Fruit fly (Drosophila melanogaster): Measurements from ENCODE around the gene CG13293.

Gene CG13293

dm6 chr3L:6085988-6086387, 3.3 kb downstream of the CG13293 start (continued):
- TF ChIP-seq ATbp (GFP tag; optimal IDR thresholded peaks at IDR 0.05) (peak; percentile 27), nom (GFP tag; optimal IDR thresholded peaks at IDR 0.05) (no peak), CG4707 (GFP tag; optimal IDR thresholded peaks at IDR 0.05) (no peak), Sry-δ (GFP tag; optimal IDR thresholded peaks at IDR 0.05) (no peak), CG11504 (tag; optimal IDR thresholded peaks at IDR 0.05) (peak; percentile 13), jing (GFP tag; optimal IDR thresholded peaks at IDR 0.05) (no peak), Ssrp (tag; optimal IDR thresholded peaks at IDR 0.05) (peak; percentile 14), CG31224 (GFP tag; IDR thresholded peaks at IDR 0.05) (no peak), Side (GFP tag; optimal IDR thresholded peaks at IDR 0.05) (no peak), ken (GFP tag; IDR thresholded peaks at IDR 0.05) (peak; percentile 21; the same call in 1 of the 3 replicates), CG30403 (GFP tag; optimal IDR thresholded peaks at IDR 0.05) (peak; percentile 47), croc (GFP tag; conservative IDR thresholded peaks at IDR 0.05) (peak; percentile 44; the same call in 1 of the 3 replicates), Hr3 (GFP tag; optimal IDR thresholded peaks at IDR 0.05) (peak; percentile 14), CG17385 (GFP tag; optimal IDR thresholded peaks at IDR 0.05) (peak; percentile 10), Bdp1 (GFP tag; optimal IDR thresholded peaks at IDR 0.05) (no peak), Myb (GFP tag; optimal IDR thresholded peaks at IDR 0.05) (peak; percentile 11), CG9876 (GFP tag; optimal IDR thresholded peaks at IDR 0.05) (no peak), Ets65A (GFP tag) (peak; percentile 70), org-1 (GFP tag; optimal IDR thresholded peaks at IDR 0.05) (peak; percentile 10), CG2889 (GFP tag; IDR thresholded peaks at IDR 0.05) (0 out of 3 replicates have a peak, but pooled peaks have one; percentile 33), cg (GFP tag; optimal IDR thresholded peaks at IDR 0.05) (no peak), Sox102F (GFP tag; optimal IDR thresholded peaks at IDR 0.05) (peak; percentile 49), CG14050 (GFP tag; IDR thresholded peaks at IDR 0.05) (peak; percentile 11; the same call in 1 of the 3 replicates), CG8089 (GFP tag; optimal IDR thresholded peaks at IDR 0.05) (no peak), CG10209 (GFP tag; optimal IDR thresholded peaks at IDR 0.05) (peak; percentile 6), CG13296 (GFP tag; optimal IDR thresholded peaks at IDR 0.05) (no peak), Dip3 (GFP tag; optimal IDR thresholded peaks at IDR 0.05) (peak; percentile 3), pum (GFP tag; optimal IDR thresholded peaks at IDR 0.05) (peak; percentile 22), prd (optimal IDR thresholded peaks at IDR 0.05) (no peak), prd (GFP tag; IDR thresholded peaks at IDR 0.05) (peak; percentile 45; the same call in 1 of the 3 replicates), CG12391 (tag; optimal IDR thresholded peaks at IDR 0.05) (peak; percentile 27), CG2120 (GFP tag; optimal IDR thresholded peaks at IDR 0.05) (peak; percentile 62), pb (GFP tag; optimal IDR thresholded peaks at IDR 0.05) (no peak), Oli (tag; optimal IDR thresholded peaks at IDR 0.05) (peak; percentile 17), dpn (GFP tag; optimal IDR thresholded peaks at IDR 0.05) (peak; percentile 27 to 48), grn (GFP tag; optimal IDR thresholded peaks at IDR 0.05) (no peak), CG15269 (tag; optimal IDR thresholded peaks at IDR 0.05) (peak; percentile 41), CG33213 (GFP tag; optimal IDR thresholded peaks at IDR 0.05) (no peak), CG14710 (tag; optimal IDR thresholded peaks at IDR 0.05) (no peak), amos (GFP tag; IDR thresholded peaks at IDR 0.05; ENCODE audit: partially characterized antibody) (no peak), CG7839 (tag; optimal IDR thresholded peaks at IDR 0.05) (peak; percentile 40), NFAT (GFP tag; IDR thresholded peaks at IDR 0.05) (no peak), MTF-1 (GFP tag; optimal IDR thresholded peaks at IDR 0.05; ENCODE audit: borderline replicate concordance) (no peak), gem (tag; optimal IDR thresholded peaks at IDR 0.05) (peak; percentile 70), ssp (GFP tag; IDR thresholded peaks at IDR 0.05) (no peak), CG1024 (GFP tag; IDR thresholded peaks at IDR 0.05) (no peak), CG7786 (GFP tag; optimal IDR thresholded peaks at IDR 0.05) (peak; percentile 14), Camta (GFP tag; optimal IDR thresholded peaks at IDR 0.05) (peak; percentile 51), CG4424 (GFP tag; optimal IDR thresholded peaks at IDR 0.05) (no peak), CG13424 (tag; optimal IDR thresholded peaks at IDR 0.05) (peak; percentile 46), CG17328 (GFP tag; IDR thresholded peaks at IDR 0.05) (0 out of 2 replicates have a peak, but pooled peaks have one; percentile 43)
